Fruit fly (Drosophila melanogaster): ENCODE measurements around the gene ro.
A peak's percentile ranks its signal among the peaks of the same experiment; 100 is the strongest.

Gene ro

DNA sequence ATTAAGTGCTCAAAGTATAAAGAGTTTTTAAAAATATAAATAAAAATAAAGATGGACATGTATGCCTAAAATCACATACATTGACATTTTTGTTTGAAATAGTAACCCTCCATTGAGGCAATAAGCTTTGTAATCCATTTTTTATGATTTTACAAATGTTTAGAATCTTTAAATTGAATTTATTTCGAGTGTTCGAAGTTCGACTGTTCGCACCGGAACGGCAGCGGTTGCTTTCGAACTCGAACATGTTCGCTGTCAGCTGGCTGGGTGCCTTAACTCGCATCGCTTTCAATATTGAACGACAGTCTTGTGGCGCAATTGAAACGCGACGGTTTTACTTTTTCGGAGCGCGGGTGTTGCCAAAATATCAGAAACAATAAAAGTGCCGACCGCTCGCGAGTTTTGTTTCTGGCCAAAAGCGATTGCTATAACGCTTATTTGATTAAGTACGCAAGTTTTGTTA lies 34.5 kb upstream of the ro start, which contains the start of gene CG46339 (continued):
- TF ChIP-seq pho (GFP tag; optimal IDR thresholded peaks at IDR 0.05) (peak; percentile 63), CG4617 (GFP tag; optimal IDR thresholded peaks at IDR 0.05; ENCODE audit: borderline replicate concordance) (no peak), H15 (GFP tag; IDR thresholded peaks at IDR 0.05) (no peak), ftz-f1 (GFP tag; optimal IDR thresholded peaks at IDR 0.05) (peak; percentile 28), CG14014 (GFP tag; IDR thresholded peaks at IDR 0.05) (no peak; the same call in 1 of the 2 replicates), CG12236 (GFP tag; optimal IDR thresholded peaks at IDR 0.05) (peak; percentile 8), CG3847 (GFP tag; IDR thresholded peaks at IDR 0.05) (no peak), CG1602 (GFP tag; optimal IDR thresholded peaks at IDR 0.05) (no peak), Nf-YB (GFP tag; optimal IDR thresholded peaks at IDR 0.05) (no peak), jumu (GFP tag; optimal IDR thresholded peaks at IDR 0.05) (no peak), HLH54F (GFP tag; optimal IDR thresholded peaks at IDR 0.05) (peak; percentile 25), prd (optimal IDR thresholded peaks at IDR 0.05) (no peak), prd (GFP tag; IDR thresholded peaks at IDR 0.05) (peak; percentile 36; the same call in 1 of the 3 replicates), sens-2 (GFP tag; IDR thresholded peaks at IDR 0.05) (no peak), caup (GFP tag; optimal IDR thresholded peaks at IDR 0.05; ENCODE audit: severe bottlenecking) (peak; percentile 94), CG13775 (GFP tag; optimal IDR thresholded peaks at IDR 0.05) (peak; percentile 31), dimm (GFP tag; IDR thresholded peaks at IDR 0.05) (no peak), CG15011 (GFP tag; optimal IDR thresholded peaks at IDR 0.05) (peak; percentile 54), CG30403 (GFP tag; optimal IDR thresholded peaks at IDR 0.05) (peak; percentile 41), nerfin-2 (GFP tag; IDR thresholded peaks at IDR 0.05; ENCODE audit: partially characterized antibody) (no peak), ems (GFP tag; optimal IDR thresholded peaks at IDR 0.05) (peak; percentile 12), CG12769 (tag; optimal IDR thresholded peaks at IDR 0.05) (peak; percentile 65), pfk (GFP tag; optimal IDR thresholded peaks at IDR 0.05) (peak; percentile 52), Camta (GFP tag; optimal IDR thresholded peaks at IDR 0.05) (no peak), schlank (tag; optimal IDR thresholded peaks at IDR 0.05) (peak; percentile 55), Ada2b (GFP tag; IDR thresholded peaks at IDR 0.05) (peak; percentile 33; the same call in 1 of the 2 replicates), CG10274 (GFP tag; optimal IDR thresholded peaks at IDR 0.05) (no peak), CG10431 (GFP tag; optimal IDR thresholded peaks at IDR 0.05) (peak; percentile 55), kay (GFP tag; optimal IDR thresholded peaks at IDR 0.05) (no peak), maf-S (GFP tag; optimal IDR thresholded peaks at IDR 0.05) (no peak), CG10321 (GFP tag; IDR thresholded peaks at IDR 0.05) (0 out of 2 replicates have a peak, but pooled peaks have one; percentile 5), CG15696 (tag; optimal IDR thresholded peaks at IDR 0.05) (no peak), Dad (GFP tag; optimal IDR thresholded peaks at IDR 0.05) (peak; percentile 55), Mrtf (GFP tag; IDR thresholded peaks at IDR 0.05) (no peak), lola (GFP tag; optimal IDR thresholded peaks at IDR 0.05) (no peak), vvl (GFP tag; IDR thresholded peaks at IDR 0.05) (peak; percentile 82; the same call in 1 of the 2 replicates), CG17361 (GFP tag; IDR thresholded peaks at IDR 0.05) (peak; percentile 72; the same call in 2 of the 3 replicates), CG3995 (GFP tag; optimal IDR thresholded peaks at IDR 0.05) (no peak), Fer2 (tag; optimal IDR thresholded peaks at IDR 0.05) (no peak), dm (GFP tag; optimal IDR thresholded peaks at IDR 0.05) (no peak), CG12071 (GFP tag; optimal IDR thresholded peaks at IDR 0.05) (peak; percentile 75), CG9817 (tag; optimal IDR thresholded peaks at IDR 0.05) (no peak), CG13296 (GFP tag; optimal IDR thresholded peaks at IDR 0.05) (peak; percentile 82), sna (GFP tag; IDR thresholded peaks at IDR 0.05; ENCODE audit: partially characterized antibody) (no peak), Adf1 (GFP tag; IDR thresholded peaks at IDR 0.05) (peak; percentile 63; the same call in 1 of the 2 replicates), CG16863 (GFP tag; optimal IDR thresholded peaks at IDR 0.05) (no peak), nmo (GFP tag; optimal IDR thresholded peaks at IDR 0.05) (no peak), ab (GFP tag; optimal IDR thresholded peaks at IDR 0.05) (no peak), ttk (GFP tag; IDR thresholded peaks at IDR 0.05) (no peak), gce (GFP tag; IDR thresholded peaks at IDR 0.05) (0 out of 3 replicates have a peak, but pooled peaks have one; percentile 48), Hand (GFP tag; optimal IDR thresholded peaks at IDR 0.05) (peak; percentile 87)

All from whole organism, embryonic.